Worm (Caenorhabditis elegans): ENCODE data around the gene F43B10.1.

DNA sequence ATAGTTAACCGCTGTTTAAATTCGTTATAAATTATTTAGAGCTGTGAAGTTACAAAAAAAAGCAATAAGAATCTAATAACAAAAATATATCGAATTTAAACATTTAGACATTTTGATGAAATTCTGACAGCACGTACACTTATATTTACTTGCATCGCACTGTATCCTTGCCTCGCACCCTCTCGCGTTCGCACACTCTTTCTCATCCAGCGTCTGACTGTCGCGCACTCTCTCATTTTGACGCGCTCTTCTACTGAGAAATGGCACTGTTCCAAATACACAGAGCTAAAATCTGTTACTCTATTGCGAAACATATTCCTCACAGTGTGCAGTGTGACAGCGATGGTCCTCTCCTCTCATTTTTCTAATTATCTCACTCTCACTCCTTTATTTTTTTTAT, 41.5 kb upstream of the F43B10.1 start:
- TF ChIP-seq ets-7 (tag; optimal IDR thresholded peaks at IDR 0.05) (no peak), flt-1 (GFP tag; IDR thresholded peaks at IDR 0.05) (no peak), B0310.2 (tag; optimal IDR thresholded peaks at IDR 0.05) (no peak), F13C5.2 (tag; optimal IDR thresholded peaks at IDR 0.05) (no peak), ama-1 (optimal IDR thresholded peaks at IDR 0.05) (no peak), tbx-37 (GFP tag; conservative IDR thresholded peaks at IDR 0.05) (no peak), hmg-4 (GFP tag; optimal IDR thresholded peaks at IDR 0.05) (no peak), tra-4 (tag; optimal IDR thresholded peaks at IDR 0.05) (no peak), pes-1 (GFP tag; IDR thresholded peaks at IDR 0.05) (no peak), ceh-36 (tag; optimal IDR thresholded peaks at IDR 0.05) (no peak), ceh-13 (GFP tag; optimal IDR thresholded peaks at IDR 0.05) (no peak), hmbx-1 (tag; optimal IDR thresholded peaks at IDR 0.05) (no peak), sea-1 (GFP tag; conservative IDR thresholded peaks at IDR 0.05) (no peak)
